Worm (Caenorhabditis elegans) whole organism, L2 larva: Measurements from ENCODE around the gene EGAP1.5.
A peak's percentile ranks its signal among the peaks of the same experiment; 100 is the strongest.

Experiments used
- C34F6.9 ChIP-seq: fragments of 150-350 bp; optimal IDR thresholded peaks from 2 replicates; lab custom pipeline; 2014; ENCODE audit warnings: missing biosample characterization, missing genetic modification characterization
- F13H6.1 ChIP-seq: sonication (generic microtip); optimal IDR thresholded peaks from 2 replicates; lab custom pipeline; 2016; ENCODE audit warnings: missing genetic modification characterization, missing compliant biosample characterization
- R02D3.7 ChIP-seq: fragments of 150-350 bp; optimal IDR thresholded peaks from 2 replicates; lab custom pipeline; 2014; ENCODE audit warnings: missing biosample characterization, missing genetic modification characterization
- Y55F3AM.14 ChIP-seq: fragments of 200-800 bp; sonication (Bioruptor generic); optimal IDR thresholded peaks from 2 replicates; lab custom pipeline; 2018; ENCODE audit warnings: mild to moderate bottlenecking, missing genetic modification characterization, missing compliant biosample characterization
- alr-1 ChIP-seq: fragments of 150-350 bp; optimal IDR thresholded peaks from 2 replicates; lab custom pipeline; 2014; ENCODE audit warnings: missing biosample characterization, missing genetic modification characterization
- ama-1 ChIP-seq: fragments of 150-350 bp; optimal IDR thresholded peaks from 2 replicates; lab custom pipeline; 2018; ENCODE audit warnings: inconsistent platforms
- ceh-16 ChIP-seq: fragments of 150-350 bp; optimal IDR thresholded peaks from 2 replicates; lab custom pipeline; 2014; ENCODE audit warnings: missing biosample characterization, missing genetic modification characterization
- crh-2 ChIP-seq: sonication (generic microtip); optimal IDR thresholded peaks from 2 replicates; lab custom pipeline; 2017; ENCODE audit warnings: missing biosample characterization, missing genetic modification characterization
- dmd-4 ChIP-seq: sonication (generic microtip); optimal IDR thresholded peaks from 2 replicates; lab custom pipeline; 2017; ENCODE audit warnings: missing biosample characterization, missing genetic modification characterization
- elt-1 ChIP-seq: fragments of 150-350 bp; optimal IDR thresholded peaks from 2 replicates; lab custom pipeline; 2014; ENCODE audit warnings: missing biosample characterization, missing genetic modification characterization
- elt-3 ChIP-seq: sonication (generic microtip); optimal IDR thresholded peaks from 2 replicates; lab custom pipeline; 2017; ENCODE audit warnings: missing biosample characterization, missing genetic modification characterization
- fos-1 ChIP-seq: fragments of 150-350 bp; optimal IDR thresholded peaks from 2 replicates; lab custom pipeline; 2014; ENCODE audit warnings: missing biosample characterization, missing genetic modification characterization
- gmeb-1 ChIP-seq: fragments of 150-350 bp; optimal IDR thresholded peaks from 2 replicates; lab custom pipeline; 2014; ENCODE audit warnings: missing biosample characterization, missing genetic modification characterization
- lin-11 ChIP-seq: fragments of 150-350 bp; sonication (generic microtip); optimal IDR thresholded peaks from 2 replicates; lab custom pipeline; 2014; ENCODE audit warnings: missing biosample characterization, missing genetic modification characterization, inconsistent platforms, mixed read lengths
- lin-13 ChIP-seq: fragments of 150-350 bp; optimal IDR thresholded peaks from 2 replicates; lab custom pipeline; 2014; ENCODE audit warnings: missing biosample characterization, missing genetic modification reagents, missing genetic modification characterization
- lsy-2 ChIP-seq, 2 experiments: fragments of 150-350 bp in 1 of 2; sonication (generic microtip) in 1 of 2; optimal IDR thresholded peaks; 2 replicates each; lab custom pipeline; 2014 to 2017; ENCODE audit warnings: missing biosample characterization in 2 of 2, missing genetic modification characterization in 2 of 2
- mab-5 ChIP-seq: fragments of 150-350 bp; optimal IDR thresholded peaks from 2 replicates; lab custom pipeline; 2014; ENCODE audit warnings: missing biosample characterization, missing genetic modification characterization
- mdl-1 ChIP-seq, 2 experiments: fragments of 150-350 bp in 1 of 2; sonication (generic microtip) in 1 of 2; optimal IDR thresholded peaks; 2 replicates each; lab custom pipeline; 2017; ENCODE audit warnings: missing biosample characterization in 2 of 2, missing genetic modification characterization in 2 of 2
- nhr-11 ChIP-seq: fragments of 150-350 bp; optimal IDR thresholded peaks from 2 replicates; lab custom pipeline; 2014; ENCODE audit warnings: missing biosample characterization, missing genetic modification characterization
- nhr-129 ChIP-seq: fragments of 150-350 bp; optimal IDR thresholded peaks from 2 replicates; lab custom pipeline; 2014; ENCODE audit warnings: missing biosample characterization, missing genetic modification characterization
- nhr-23 ChIP-seq: fragments of 150-350 bp; optimal IDR thresholded peaks from 2 replicates; lab custom pipeline; 2014; ENCODE audit warnings: missing biosample characterization, missing genetic modification reagents, missing genetic modification characterization
- nhr-237 ChIP-seq: fragments of 150-350 bp; optimal IDR thresholded peaks from 2 replicates; lab custom pipeline; 2014; ENCODE audit warnings: missing biosample characterization, missing genetic modification characterization
- nhr-25 ChIP-seq: fragments of 150-350 bp; sonication (generic microtip); optimal IDR thresholded peaks from 3 replicates; lab custom pipeline; 2014; ENCODE audit warnings: missing biosample characterization, missing genetic modification characterization
- nhr-6 ChIP-seq: fragments of 150-350 bp; optimal IDR thresholded peaks from 2 replicates; lab custom pipeline; 2014; ENCODE audit warnings: missing biosample characterization, missing genetic modification characterization
- nhr-77 ChIP-seq: fragments of 150-350 bp; optimal IDR thresholded peaks from 2 replicates; lab custom pipeline; 2014; ENCODE audit warnings: missing biosample characterization, missing genetic modification characterization
- peb-1 ChIP-seq: fragments of 150-350 bp; optimal IDR thresholded peaks from 2 replicates; lab custom pipeline; 2014; ENCODE audit warnings: missing biosample characterization, missing genetic modification characterization
- sem-4 ChIP-seq: fragments of 150-350 bp; optimal IDR thresholded peaks from 2 replicates; lab custom pipeline; 2014; ENCODE audit warnings: missing biosample characterization, missing genetic modification reagents, missing genetic modification characterization
- skn-1 ChIP-seq: sonication (generic microtip); optimal IDR thresholded peaks from 2 replicates; lab custom pipeline; 2017; ENCODE audit warnings: missing biosample characterization, missing genetic modification characterization
- sma-3 ChIP-seq: sonication (generic microtip); optimal IDR thresholded peaks from 2 replicates; lab custom pipeline; 2016; ENCODE audit warnings: missing genetic modification reagents, missing genetic modification characterization, missing compliant biosample characterization
- snpc-4 ChIP-seq: fragments of 150-350 bp; optimal IDR thresholded peaks from 2 replicates; lab custom pipeline; 2014; ENCODE audit warnings: missing biosample characterization, missing genetic modification characterization
- unc-55 ChIP-seq: fragments of 150-350 bp; sonication (generic microtip); optimal IDR thresholded peaks from 3 replicates; lab custom pipeline; 2014; ENCODE audit warnings: missing biosample characterization, missing genetic modification reagents, missing genetic modification characterization
- unc-62 ChIP-seq: fragments of 150-350 bp; optimal IDR thresholded peaks from 2 replicates; lab custom pipeline; 2014; ENCODE audit warnings: missing biosample characterization, missing genetic modification reagents, missing genetic modification characterization
- zag-1 ChIP-seq: fragments of 150-350 bp; optimal IDR thresholded peaks from 2 replicates; lab custom pipeline; 2014; ENCODE audit warnings: missing biosample characterization, missing genetic modification characterization
- ztf-11 ChIP-seq: sonication (generic microtip); optimal IDR thresholded peaks from 2 replicates; lab custom pipeline; 2017; ENCODE audit warnings: missing biosample characterization, missing genetic modification characterization
- ztf-4 ChIP-seq: fragments of 150-350 bp; optimal IDR thresholded peaks from 2 replicates; lab custom pipeline; 2014; ENCODE audit warnings: missing biosample characterization, missing genetic modification characterization

EGAP1.5 gene

ce11 chrIII:5884459-5884858, 47.1 kb upstream of the EGAP1.5 start:
- TF ChIP-seq nhr-129 (tag; lab: Kevin White, UChicago), result no peak

ce11 chrIII:5886893-5887292, 44.6 kb upstream of the EGAP1.5 start, which contains the start of gene C28H8.7:
Gene C28H8.7 (minus strand): TSS chrIII:5886993.
- TF ChIP-seq peb-1, result no peak
- no peak for TF ChIP-seq nhr-23 (tag; lab: Kevin White, UChicago)
- TF ChIP-seq skn-1 (tag; lab: Kevin White, UChicago), result no peak
- no peak for TF ChIP-seq mdl-1 (tag; optimal IDR thresholded peaks at IDR 0.05; lab: Kevin White, UChicago)
- TF ChIP-seq crh-2 (tag; lab: Kevin White, UChicago), result no peak

ce11 chrIII:5888675-5889074, 42.8 kb upstream of the EGAP1.5 start, which contains the start of gene C28H8.8:
Gene C28H8.8 (minus strand): TSS chrIII:5888775.
- no peak for TF ChIP-seq sma-3 (GFP tag; lab: Kevin White, UChicago)
- no peak for TF ChIP-seq ceh-16 (tag; lab: Kevin White, UChicago)
- no peak for TF ChIP-seq sem-4 (tag; lab: Kevin White, UChicago)
- TF ChIP-seq nhr-11 (tag; lab: Kevin White, UChicago), result no peak
- no peak for TF ChIP-seq nhr-23 (tag; lab: Kevin White, UChicago)
- no peak for TF ChIP-seq mab-5 (tag; lab: Kevin White, UChicago)
- TF ChIP-seq snpc-4 (tag; lab: Kevin White, UChicago), result no peak
- TF ChIP-seq unc-62 (GFP tag; lab: Kevin White, UChicago), result no peak
- no peak for TF ChIP-seq peb-1
- no peak for TF ChIP-seq elt-1 (tag; lab: Kevin White, UChicago)
- TF ChIP-seq lin-13 (GFP tag; lab: Kevin White, UChicago), result no peak
- TF ChIP-seq nhr-77 (tag; lab: Kevin White, UChicago), result no peak
- TF ChIP-seq mdl-1 (tag; optimal IDR thresholded peaks at IDR 0.05; lab: Kevin White, UChicago), result no peak
- no peak for TF ChIP-seq lin-11 (tag; lab: Kevin White, UChicago)
- TF ChIP-seq alr-1 (tag; lab: Kevin White, UChicago), result no peak
- TF ChIP-seq nhr-237, result no peak

- TF ChIP-seq zag-1 (no peak), elt-3 (tag; lab: Kevin White, UChicago) (no peak), F13H6.1 (tag; lab: Kevin White, UChicago) (peak; percentile 31)
Measured at ce11 chrIII:5892909-5893308, 38.6 kb upstream of the EGAP1.5 start.

DNA sequence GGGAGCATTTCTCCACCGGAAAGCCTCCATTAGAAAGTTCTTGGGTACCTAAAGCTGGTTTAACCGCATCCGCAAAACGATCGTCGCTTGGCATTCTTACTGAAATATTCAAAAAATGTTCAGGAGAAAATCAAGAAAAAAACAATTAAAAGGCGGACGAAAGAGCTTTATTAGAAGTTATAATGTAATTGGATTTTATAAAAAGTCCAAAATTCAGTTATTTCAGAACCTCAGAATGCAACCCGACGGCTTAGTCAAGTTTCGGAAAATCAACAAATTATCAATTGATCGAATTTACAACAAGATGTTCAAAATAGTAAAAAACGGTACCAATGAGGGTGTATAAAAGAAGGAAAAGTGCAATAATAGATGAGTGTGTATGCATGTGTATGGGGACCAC, 35.6 kb upstream of the EGAP1.5 start, which contains the start of gene pxl-1:
Gene pxl-1 (minus strand): TSS at position 101 of the 400 bp plus-strand sequence.
- no peak for TF ChIP-seq nhr-6 (tag; lab: Kevin White, UChicago)
- no peak for TF ChIP-seq crh-2 (tag; lab: Kevin White, UChicago)
- no peak for TF ChIP-seq fos-1
- TF ChIP-seq F13H6.1 (tag; lab: Kevin White, UChicago), result no peak
- no peak for TF ChIP-seq dmd-4
- no peak for TF ChIP-seq ztf-4 (tag; lab: Kevin White, UChicago)
- TF ChIP-seq Y55F3AM.14 (GFP tag; lab: Kevin White, UChicago), result no peak
- TF ChIP-seq zag-1, result no peak
- TF ChIP-seq nhr-11 (tag; lab: Kevin White, UChicago), result no peak
- no peak for TF ChIP-seq mab-5 (tag; lab: Kevin White, UChicago)
- no peak for TF ChIP-seq skn-1 (tag; lab: Kevin White, UChicago)
- no peak for TF ChIP-seq ztf-11 (tag; lab: Kevin White, UChicago)
- no peak for TF ChIP-seq lin-11 (tag; lab: Kevin White, UChicago)
- no peak for TF ChIP-seq nhr-25 (tag; lab: Kevin White, UChicago)
- no peak for TF ChIP-seq nhr-237

DNA sequence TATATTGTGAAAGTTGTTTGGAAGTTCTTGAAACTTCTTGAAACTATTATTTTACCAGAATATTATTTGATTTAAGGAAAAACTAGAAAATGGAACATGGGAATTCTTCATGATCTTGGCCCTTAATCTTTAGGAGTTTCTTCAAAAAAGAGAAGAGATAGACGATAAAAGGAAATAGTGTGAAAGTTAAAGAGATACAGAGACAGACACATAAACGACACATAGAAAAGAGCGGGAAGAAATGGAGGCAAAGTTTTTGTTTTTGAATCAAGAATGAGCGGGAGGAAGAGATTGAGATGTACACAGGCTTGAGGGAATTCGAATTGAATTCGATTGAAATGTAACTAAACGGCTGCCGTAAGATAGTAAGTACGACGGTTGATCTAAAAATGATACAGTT, 34.1 kb upstream of the EGAP1.5 start:
- TF ChIP-seq zag-1 (no peak), sem-4 (tag; lab: Kevin White, UChicago) (no peak), lsy-2 (tag; optimal IDR thresholded peaks at IDR 0.05; lab: Kevin White, UChicago) (peak in 1 of 2 experiments; percentile 9), unc-62 (GFP tag; lab: Kevin White, UChicago) (no peak), unc-55 (peak; percentile 30), Y55F3AM.14 (GFP tag; lab: Kevin White, UChicago) (peak; percentile 61), nhr-237 (no peak), C34F6.9 (peak; percentile 42), nhr-129 (tag; lab: Kevin White, UChicago) (peak; percentile 17), gmeb-1 (tag; lab: Kevin White, UChicago) (no peak), R02D3.7 (tag; lab: Kevin White, UChicago) (no peak), ama-1 (lab: Kevin White, UChicago) (no peak), crh-2 (tag; lab: Kevin White, UChicago) (no peak)
